Worm (Caenorhabditis elegans) whole organism, dauer: ENCODE results near the gene srx-105.

Experiments
- unc-62 ChIP-seq: sonication (generic microtip); optimal IDR thresholded peaks from 2 replicates; lab custom pipeline; 2017; ENCODE audit warnings: missing biosample characterization, missing genetic modification reagents, missing genetic modification characterization

The srx-105 gene

DNA sequence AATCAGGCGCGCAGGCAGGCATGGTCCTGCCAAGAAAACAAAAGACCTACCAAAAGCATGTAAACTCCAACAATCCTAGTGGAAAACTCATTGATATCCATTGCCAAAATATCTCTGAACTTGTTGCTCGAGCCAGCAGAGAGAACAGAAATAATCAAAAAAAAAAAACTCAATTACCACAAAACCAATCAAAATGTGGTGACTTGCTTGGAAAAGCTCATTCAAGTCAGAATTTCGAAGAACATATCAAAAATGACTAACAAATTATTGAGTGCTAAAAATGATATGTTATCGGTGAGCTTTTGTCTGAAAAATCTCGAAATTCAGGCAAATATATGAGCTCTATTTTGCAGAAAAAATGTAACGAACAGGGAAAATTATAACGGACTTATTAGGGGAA, at the start of gene srx-105:
TSS of gene srx-105 (minus strand) at position 101 of the 400 bp plus-strand sequence.
- TF ChIP-seq unc-62 (GFP tag; lab: Kevin White, UChicago) = no peak

ce11 chrII:3750685-3751084, 49.5 kb upstream of the srx-105 start, which contains the start of gene fbxb-91:
Gene fbxb-91 (minus strand): TSS chrII:3750785.
- no peak for TF ChIP-seq unc-62 (GFP tag; lab: Kevin White, UChicago)

DNA sequence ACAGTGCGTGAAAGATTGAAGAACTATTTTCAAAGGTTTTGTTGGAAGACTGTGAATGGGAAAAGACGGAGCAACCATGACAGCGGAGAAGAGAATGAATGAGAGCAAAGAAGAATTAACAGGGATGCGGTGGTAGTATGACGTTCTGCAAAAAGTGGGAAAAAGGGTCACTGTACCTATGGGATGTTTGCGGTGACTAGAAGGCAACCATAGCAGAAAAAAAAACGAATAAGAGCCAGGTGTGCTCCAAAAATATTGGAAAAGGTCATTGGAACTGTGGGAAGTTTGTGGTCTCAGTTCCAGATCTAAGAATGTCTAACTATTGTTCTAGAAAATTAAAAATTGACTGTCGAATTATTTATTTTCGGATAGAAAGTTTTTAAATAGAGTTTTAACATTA, 47.5 kb upstream of the srx-105 start, which contains the start of gene fbxb-90:
TSS of gene fbxb-90 (minus strand) at position 101 of the 400 bp plus-strand sequence.
- TF ChIP-seq unc-62 (GFP tag; lab: Kevin White, UChicago) = no peak

ce11 chrII:3747405-3747804, 46.2 kb upstream of the srx-105 start, which contains the start of gene fbxb-92:
Gene fbxb-92 (minus strand): TSS chrII:3747505.
- TF ChIP-seq unc-62 (GFP tag; lab: Kevin White, UChicago) = no peak

DNA sequence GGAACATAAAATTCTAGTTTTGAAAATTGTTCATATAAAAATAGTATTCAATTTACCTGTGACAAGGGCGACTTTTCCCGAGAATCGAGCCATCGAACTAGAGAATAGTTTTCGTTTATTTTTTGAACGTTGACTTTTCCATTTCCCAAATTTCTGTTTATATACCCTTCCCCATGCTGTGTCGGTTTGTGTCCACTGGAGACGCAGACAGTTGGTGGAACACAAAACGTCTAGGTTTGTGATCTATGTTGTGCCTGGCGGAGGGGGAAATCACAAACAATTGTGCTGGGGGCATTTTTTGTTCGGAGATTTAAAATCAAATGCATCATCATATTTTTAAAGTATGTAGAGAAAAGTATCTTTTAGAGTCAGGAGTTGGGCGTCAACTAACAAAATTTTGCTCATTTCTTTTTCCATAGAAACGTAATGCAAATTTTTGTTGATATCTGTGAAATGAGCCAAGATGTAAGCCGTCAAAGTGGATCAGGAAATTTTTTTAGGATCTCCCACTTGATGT, 42.5 kb upstream of the srx-105 start, which contains the start of gene nta-1:
TSS of gene nta-1 (minus strand) at position 131 of the 517 bp plus-strand sequence.
- TF ChIP-seq unc-62 (GFP tag; lab: Kevin White, UChicago) = no peak

DNA sequence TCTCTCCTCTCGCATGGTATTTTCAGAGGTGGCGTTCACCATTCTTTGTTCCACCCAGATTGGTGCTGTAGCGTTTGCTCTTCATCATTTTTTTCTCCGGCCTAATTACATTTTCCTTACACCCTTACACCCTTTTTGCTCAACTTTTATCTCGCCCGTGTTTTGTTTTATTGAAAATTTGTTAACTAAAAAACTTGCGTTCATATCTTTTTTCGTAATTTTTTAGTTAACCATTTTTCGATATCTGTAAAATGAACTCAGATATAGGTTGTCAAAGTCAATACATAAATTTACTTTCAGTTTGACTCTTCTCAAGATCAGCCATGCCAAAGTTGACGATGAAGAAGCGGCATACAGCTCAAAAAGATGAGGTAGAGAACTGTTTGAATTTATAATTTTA, 40.4 kb upstream of the srx-105 start, which contains the start of gene F12E12.1:
TSS of gene F12E12.1 (plus strand) at position 301 of the 400 bp plus-strand sequence.
- no peak for TF ChIP-seq unc-62 (GFP tag; lab: Kevin White, UChicago)

ce11 chrII:3739647-3740046, 38.4 kb upstream of the srx-105 start, which contains the start of gene F12E12.2:
Gene F12E12.2 (plus strand): TSS chrII:3739947.
- TF ChIP-seq unc-62 (GFP tag; lab: Kevin White, UChicago) = no peak

ce11 chrII:3736893-3737375, 35.7 kb upstream of the srx-105 start, which contains the start of gene F12E12.6:
Gene F12E12.6 (minus strand): TSS chrII:3736943.
- TF ChIP-seq unc-62 (GFP tag; lab: Kevin White, UChicago) = no peak

DNA sequence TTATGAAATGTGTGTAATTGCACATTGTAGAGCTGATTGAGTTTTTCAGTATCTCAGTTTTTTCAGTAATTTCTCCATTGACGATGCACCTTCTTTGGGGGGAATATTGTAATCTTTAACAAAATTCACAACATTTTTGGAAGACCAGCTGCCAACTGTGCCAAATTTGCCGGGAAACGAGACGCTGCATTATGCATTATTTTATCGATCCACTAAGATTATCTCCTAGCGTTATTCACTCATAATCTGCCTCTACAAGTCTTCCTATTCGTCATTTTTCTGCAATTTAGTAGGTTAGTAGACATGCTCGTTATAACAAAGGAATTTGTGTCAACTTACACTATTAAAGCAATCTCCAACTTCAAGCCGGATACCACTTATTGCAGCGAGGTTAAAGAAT, 30.5 kb upstream of the srx-105 start, which contains the start of the genes sdz-12 and bath-31:
TSS of gene sdz-12 (minus strand) at position 101 of the 400 bp plus-strand sequence.
TSS of gene bath-31 (plus strand) at position 251 of the 400 bp plus-strand sequence.
- no peak for TF ChIP-seq unc-62 (GFP tag; lab: Kevin White, UChicago)

DNA sequence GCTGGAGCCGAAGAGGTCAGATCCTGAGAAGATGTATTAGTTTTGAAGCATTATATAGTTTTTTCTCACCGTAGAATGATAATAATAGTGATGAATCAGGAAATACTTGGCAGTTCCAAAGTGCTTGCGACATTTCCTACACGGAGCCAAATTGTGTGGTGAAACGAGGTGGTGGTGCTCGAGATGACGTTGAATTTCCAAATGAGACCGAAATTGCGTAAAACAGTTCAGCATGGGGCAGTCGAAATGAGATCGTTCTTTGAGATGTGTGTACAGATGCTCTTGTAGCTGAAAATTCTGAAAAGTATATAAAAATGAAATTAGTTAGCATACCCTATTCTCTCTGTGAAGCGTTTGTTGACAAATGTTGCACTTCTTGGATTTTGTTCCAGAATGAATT, 26.8 kb upstream of the srx-105 start, which contains the start of gene C46E10.8:
TSS of gene C46E10.8 (minus strand) at position 101 of the 400 bp plus-strand sequence.
- TF ChIP-seq unc-62 (GFP tag; lab: Kevin White, UChicago) = no peak

- no peak for TF ChIP-seq unc-62 (GFP tag; lab: Kevin White, UChicago)
These were observed 23.0 kb upstream of the srx-105 start, which contains the start of gene C46E10.1 for ce11 chrII:3724175-3724715. Gene C46E10.1 (plus strand): TSS chrII:3724225.

- no peak for TF ChIP-seq unc-62 (GFP tag; lab: Kevin White, UChicago)
These were observed 19.8 kb upstream of the srx-105 start, which contains the start of gene C46E10.3 for ce11 chrII:3721016-3721415. Gene C46E10.3 (plus strand): TSS chrII:3721316.

- TF ChIP-seq unc-62 (GFP tag; lab: Kevin White, UChicago) = no peak
These were observed 15.8 kb upstream of the srx-105 start, which contains the start of gene fbxc-52 for ce11 chrII:3716961-3717360. Gene fbxc-52 (plus strand): TSS chrII:3717261.

DNA sequence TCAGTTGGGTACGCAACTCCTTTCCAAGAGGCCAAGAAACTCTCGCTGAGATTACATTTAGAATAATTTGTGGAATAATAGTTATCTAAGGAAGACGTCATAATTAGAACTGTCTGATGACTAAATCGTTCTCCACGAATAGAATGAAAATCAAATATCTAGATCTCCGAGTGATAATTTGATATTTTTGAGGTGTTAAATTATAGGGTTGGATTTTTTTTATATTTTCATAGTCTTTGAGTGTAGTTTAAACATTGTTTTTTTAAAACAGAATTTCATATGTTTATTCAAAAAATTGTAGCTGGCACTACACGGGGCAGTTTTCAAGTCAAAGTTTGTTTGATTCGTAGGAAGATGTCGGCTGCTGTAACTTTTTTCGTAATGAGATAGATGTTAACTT, 15.2 kb upstream of the srx-105 start, which contains the start of gene srh-99:
TSS of gene srh-99 (minus strand) at position 101 of the 400 bp plus-strand sequence.
- TF ChIP-seq unc-62 (GFP tag; lab: Kevin White, UChicago) = no peak

DNA sequence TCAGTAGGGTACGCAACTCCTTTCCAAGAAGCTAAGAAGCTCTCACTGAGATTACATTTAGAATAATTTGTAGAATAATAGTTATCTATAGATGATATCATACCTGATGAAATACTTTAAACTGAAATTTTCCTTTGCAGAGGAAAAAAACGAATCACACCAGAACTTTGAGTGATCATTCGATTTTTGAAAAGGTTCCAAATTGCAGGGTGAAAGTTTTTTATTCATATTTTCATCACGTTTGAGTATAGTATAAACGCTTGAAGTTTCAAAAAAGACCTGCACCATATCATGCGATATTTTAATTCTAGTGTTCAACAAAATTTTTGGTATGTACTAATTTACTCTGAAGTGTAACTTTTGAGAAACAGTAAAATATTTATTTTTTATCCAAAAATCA, 13.4 kb upstream of the srx-105 start, which contains the start of gene srh-100:
TSS of gene srh-100 (minus strand) at position 101 of the 400 bp plus-strand sequence.
- no peak for TF ChIP-seq unc-62 (GFP tag; lab: Kevin White, UChicago)

ce11 chrII:3711047-3711446, 9.8 kb upstream of the srx-105 start, which contains the start of gene fbxc-53:
Gene fbxc-53 (plus strand): TSS chrII:3711291.
- TF ChIP-seq unc-62 (GFP tag; lab: Kevin White, UChicago) = no peak
